Worm (Caenorhabditis elegans): ENCODE measurements around the gene idpp-16.

DNA sequence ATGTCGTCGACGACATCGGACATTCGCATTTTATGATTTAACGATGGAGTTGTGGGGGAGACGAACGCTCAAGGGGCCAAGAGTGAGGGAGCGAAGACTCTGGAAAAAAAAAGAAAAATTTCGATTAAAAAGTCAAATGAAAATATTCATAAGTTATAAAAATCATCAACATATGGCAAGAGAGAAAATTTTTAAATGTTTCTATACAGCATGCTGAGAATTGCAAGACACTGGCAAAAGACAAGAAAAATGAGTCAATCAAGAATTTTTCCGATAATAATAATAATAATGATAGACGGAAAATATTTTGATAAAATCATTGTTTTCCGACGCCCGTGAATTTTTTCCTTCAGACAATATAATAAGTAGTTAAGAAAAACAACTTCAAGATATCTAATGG is 30.9 kb upstream of the idpp-16 start, which contains the start of gene sipa-1:
- no peak for TF ChIP-seq snpc-4 (GFP tag; optimal IDR thresholded peaks at IDR 0.05)
- no peak for TF ChIP-seq snpc-4 (tag; optimal IDR thresholded peaks at IDR 0.05)
- TF ChIP-seq chd-7 (tag; optimal IDR thresholded peaks at IDR 0.05): no peak
- TF ChIP-seq nhr-27 (tag; optimal IDR thresholded peaks at IDR 0.05): no peak
- TF ChIP-seq ceh-40 (GFP tag; IDR thresholded peaks at IDR 0.05): no peak
- no peak for TF ChIP-seq ama-1 (optimal IDR thresholded peaks at IDR 0.05)
- TF ChIP-seq ama-1 (GFP tag; optimal IDR thresholded peaks at IDR 0.05): no peak
- TF ChIP-seq snpc-3.4 (tag; optimal IDR thresholded peaks at IDR 0.05): no peak
- TF ChIP-seq xnd-1 (tag; optimal IDR thresholded peaks at IDR 0.05): no peak
- TF ChIP-seq B0336.3 (GFP tag; IDR thresholded peaks at IDR 0.05): no peak
- no peak for TF ChIP-seq ztf-18 (tag; optimal IDR thresholded peaks at IDR 0.05)
- TF ChIP-seq let-607 (tag; optimal IDR thresholded peaks at IDR 0.05): no peak
- no peak for TF ChIP-seq rpc-1 (optimal IDR thresholded peaks at IDR 0.05)
- TF ChIP-seq rpc-1 (tag; optimal IDR thresholded peaks at IDR 0.05): no peak
- no peak for TF ChIP-seq him-1 (tag; optimal IDR thresholded peaks at IDR 0.05)
- TF ChIP-seq C06A6.2 (GFP tag; conservative IDR thresholded peaks at IDR 0.05): no peak
- TF ChIP-seq gei-17 (GFP tag; optimal IDR thresholded peaks at IDR 0.05): no peak
